Fruit fly (Drosophila melanogaster) whole organism, pupa: Measurements from ENCODE around the gene baf.
"Not testable (repeated sequence)": the region's sequence is repeated elsewhere in the genome, so short reads cannot be mapped to it uniquely, and the experiment has no call there.

Experiments
- CG10348 ChIP-seq: fragments of 200-800 bp; sonication (Bioruptor generic); IDR thresholded peaks from 2 replicates; pipeline ENCODE4 v1.3.6; 2022; ENCODE audit warnings: missing biosample characterization, missing genetic modification characterization
- CG12605 ChIP-seq: fragments of 200-800 bp; sonication (Bioruptor generic); IDR thresholded peaks from 2 replicates; pipeline ENCODE4 v1.3.6; 2022; ENCODE audit warnings: missing biosample characterization, missing genetic modification characterization
- CG13204 ChIP-seq: fragments of 200-800 bp; sonication (Bioruptor generic); optimal IDR thresholded peaks from 2 replicates; lab custom pipeline; 2018; ENCODE audit warnings: missing biosample characterization, mild to moderate bottlenecking, missing genetic modification characterization, moderate library complexity
- CG14655 ChIP-seq: fragments of 200-800 bp; sonication (Bioruptor generic); optimal IDR thresholded peaks from 3 replicates; lab custom pipeline; 2017; ENCODE audit warnings: mild to moderate bottlenecking, missing biosample characterization, missing genetic modification reagents, missing genetic modification characterization
- CG15710 ChIP-seq: fragments of 200-800 bp; sonication (Bioruptor generic); optimal IDR thresholded peaks from 2 replicates; lab custom pipeline; 2018; ENCODE audit warnings: missing biosample characterization, mild to moderate bottlenecking, missing genetic modification characterization, moderate library complexity
- CG17806 ChIP-seq: fragments of 200-800 bp; sonication (Bioruptor generic); optimal IDR thresholded peaks from 2 replicates; lab custom pipeline; 2018; ENCODE audit warnings: missing biosample characterization, mild to moderate bottlenecking, missing genetic modification characterization, moderate library complexity
- CG32121 ChIP-seq: fragments of 200-800 bp; sonication (Bioruptor generic); IDR thresholded peaks from 2 replicates; pipeline ENCODE4 v1.3.6; 2022; ENCODE audit warnings: missing biosample characterization, missing genetic modification characterization
- CG34367 ChIP-seq: fragments of 200-800 bp; sonication (Bioruptor generic); optimal IDR thresholded peaks from 2 replicates; lab custom pipeline; 2018; ENCODE audit warnings: missing biosample characterization, mild to moderate bottlenecking, missing genetic modification characterization
- CG4496 ChIP-seq: fragments of 200-800 bp; sonication (Bioruptor generic); IDR thresholded peaks from 3 replicates; pipeline ENCODE4 v1.3.6; 2022; ENCODE audit warnings: missing biosample characterization, missing genetic modification characterization
- CG8159 ChIP-seq: fragments of 200-800 bp; sonication (Bioruptor generic); optimal IDR thresholded peaks from 3 replicates; lab custom pipeline; 2018; ENCODE audit warnings: missing biosample characterization, mild to moderate bottlenecking, missing genetic modification characterization, moderate library complexity
- CG8301 ChIP-seq: fragments of 200-800 bp; sonication (Bioruptor generic); optimal IDR thresholded peaks from 2 replicates; lab custom pipeline; 2018; ENCODE audit warnings: missing biosample characterization, mild to moderate bottlenecking, missing genetic modification characterization
- CG9948 ChIP-seq: fragments of 200-800 bp; sonication (Bioruptor generic); optimal IDR thresholded peaks from 2 replicates; lab custom pipeline; 2018; ENCODE audit warnings: missing biosample characterization, mild to moderate bottlenecking, missing genetic modification characterization, moderate library complexity
- D1 ChIP-seq: fragments of 200-800 bp; sonication (Bioruptor generic); optimal IDR thresholded peaks from 2 replicates; lab custom pipeline; 2018; ENCODE audit warnings: missing biosample characterization, mild to moderate bottlenecking, missing genetic modification characterization, moderate library complexity
- EcR ChIP-seq: fragments of 200-800 bp; sonication (Bioruptor generic); optimal IDR thresholded peaks from 3 replicates; lab custom pipeline; 2019; ENCODE audit warnings: missing biosample characterization, missing genetic modification characterization, mild to moderate bottlenecking, moderate library complexity, missing genetic modification reagents
- Ets98B ChIP-seq: fragments of 200-800 bp; sonication (Bioruptor generic); IDR thresholded peaks from 2 replicates; pipeline ENCODE4 v1.3.6; 2022; ENCODE audit warnings: missing biosample characterization, missing genetic modification characterization
- Pif1A ChIP-seq: fragments of 200-800 bp; sonication (Bioruptor generic); optimal IDR thresholded peaks from 3 replicates; lab custom pipeline; 2016; ENCODE audit warnings: missing biosample characterization, missing genetic modification characterization
- Pif1B ChIP-seq: fragments of 200-800 bp; sonication (Bioruptor generic); optimal IDR thresholded peaks from 3 replicates; lab custom pipeline; 2016; ENCODE audit warnings: missing biosample characterization, missing genetic modification characterization
- Snoo ChIP-seq: fragments of 200-800 bp; sonication (Bioruptor generic); optimal IDR thresholded peaks from 3 replicates; lab custom pipeline; 2017; ENCODE audit warnings: missing biosample characterization, mild to moderate bottlenecking, missing genetic modification characterization, inconsistent platforms
- fd96Ca ChIP-seq: fragments of 200-800 bp; sonication (Bioruptor generic); IDR thresholded peaks from 3 replicates; pipeline ENCODE4 v1.3.6; 2022; ENCODE audit warnings: missing biosample characterization, missing genetic modification characterization
- gl ChIP-seq: fragments of 200-800 bp; sonication (Bioruptor generic); optimal IDR thresholded peaks from 2 replicates; lab custom pipeline; 2018; ENCODE audit warnings: missing biosample characterization, mild to moderate bottlenecking, missing genetic modification characterization
- rn ChIP-seq: fragments of 200-800 bp; sonication (Bioruptor generic); IDR thresholded peaks from 2 replicates; pipeline ENCODE4 v1.3.6; 2022; ENCODE audit warnings: missing biosample characterization, missing genetic modification characterization

The baf gene

dm6 chr2L:8029160-8029852 is at the start of gene baf:
TSS of gene baf (plus strand) at chr2L:8029462.
- TF ChIP-seq CG8159 (tag; lab: Kevin White, UChicago) (no peak), CG34367 (tag; lab: Kevin White, UChicago) (no peak), CG10348 (GFP tag; lab: Robert Waterston, UW) (no peak), fd96Ca (no peak), CG15710 (tag; lab: Kevin White, UChicago) (no peak), gl (no peak), CG12605 (GFP tag; lab: Robert Waterston, UW) (no peak), Pif1A (GFP tag; lab: Kevin White, UChicago) (no peak), Pif1B (no peak), Snoo (tag; lab: Kevin White, UChicago) (no peak), rn (GFP tag; lab: Robert Waterston, UW) (no peak), CG32121 (GFP tag; lab: Robert Waterston, UW) (no peak)

- not testable (repeated sequence) for TF ChIP-seq CG12605 (GFP tag; lab: Robert Waterston, UW); CG10348 (GFP tag; lab: Robert Waterston, UW); CG15710 (tag; lab: Kevin White, UChicago)
- TF ChIP-seq, all 21 proteins: peak for 0; not testable (repeated sequence) for 21
Observed at dm6 chr2L:7983646-7984045, 45.6 kb upstream of the baf start, which contains the start of gene CG7231. TSS of gene CG7231 (plus strand) at chr2L:7983946.

dm6 chr2L:7984059-7984800 is 45.0 kb upstream of the baf start, which contains the start of gene Snoo:
TSS of gene Snoo (minus strand) at chr2L:7984196.
- peak; percentile 80 for TF ChIP-seq CG12605 (GFP tag; lab: Robert Waterston, UW)
- peak; percentile 22; the same call in 1 of the 3 replicates for TF ChIP-seq CG4496 (GFP tag; lab: Robert Waterston, UW)
- no peak for TF ChIP-seq Pif1B
- TF ChIP-seq CG32121 (GFP tag; lab: Robert Waterston, UW) = no peak
- no peak for TF ChIP-seq CG14655 (GFP tag; lab: Kevin White, UChicago)
- TF ChIP-seq fd96Ca = 0 out of 3 replicates have a peak, but pooled peaks have one; percentile 20
- TF ChIP-seq CG10348 (GFP tag; lab: Robert Waterston, UW) = no peak
- peak; percentile 3 for TF ChIP-seq CG13204 (GFP tag; lab: Kevin White, UChicago)
- no peak for TF ChIP-seq rn (GFP tag; lab: Robert Waterston, UW)
- TF ChIP-seq CG17806 (tag; lab: Kevin White, UChicago) = no peak
- TF ChIP-seq CG9948 = no peak
- no peak for TF ChIP-seq CG15710 (tag; lab: Kevin White, UChicago)
- no peak for TF ChIP-seq gl
- TF ChIP-seq Ets98B = peak; percentile 30; the same call in 1 of the 2 replicates
- TF ChIP-seq D1 (tag; lab: Kevin White, UChicago) = no peak
- TF ChIP-seq CG8159 (tag; lab: Kevin White, UChicago) = no peak
- no peak for TF ChIP-seq Pif1A (GFP tag; lab: Kevin White, UChicago)
- TF ChIP-seq EcR (GFP tag; lab: Kevin White, UChicago) = no peak
- TF ChIP-seq CG8301 (tag; lab: Kevin White, UChicago) = no peak

DNA sequence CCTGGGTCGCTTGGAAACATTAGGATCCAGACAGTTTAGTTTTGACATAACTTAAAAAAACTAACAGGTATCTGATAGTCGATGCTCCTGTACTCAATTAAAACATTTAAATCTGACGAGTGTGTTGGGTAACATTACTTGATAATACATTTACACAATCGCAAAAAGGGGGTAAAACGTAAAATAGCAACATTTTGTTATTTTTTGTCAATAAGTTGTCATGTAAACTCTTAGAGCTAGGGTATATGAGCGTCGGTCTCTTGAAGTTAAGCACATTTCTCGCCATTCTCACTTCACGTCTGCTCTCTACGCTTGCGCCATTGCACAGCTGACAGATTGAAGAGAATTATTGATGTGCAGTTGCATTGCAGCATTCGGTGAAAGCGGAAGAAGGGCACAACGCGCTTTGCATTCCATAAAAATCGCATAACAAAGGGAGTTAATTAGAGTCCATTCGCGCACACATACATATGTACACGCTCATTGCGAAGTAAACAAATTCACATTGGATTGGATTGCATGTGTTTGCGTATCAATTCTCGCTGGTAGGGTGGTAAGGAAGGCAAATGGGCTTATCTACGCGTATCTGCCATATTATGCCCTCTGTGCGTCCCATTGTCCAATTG is 44.3 kb upstream of the baf start:
- TF ChIP-seq CG8301 (tag; lab: Kevin White, UChicago) = peak; percentile 57
- TF ChIP-seq EcR (GFP tag; lab: Kevin White, UChicago) = peak; percentile 55
- TF ChIP-seq CG14655 (GFP tag; lab: Kevin White, UChicago) = peak; percentile 67
- TF ChIP-seq D1 (tag; lab: Kevin White, UChicago) = no peak
- TF ChIP-seq CG17806 (tag; lab: Kevin White, UChicago) = peak; percentile 30
- TF ChIP-seq Ets98B = peak; percentile 29; the same call in 1 of the 2 replicates
- peak; percentile 58; the same call in 1 of the 3 replicates for TF ChIP-seq fd96Ca
- TF ChIP-seq gl = no peak
- TF ChIP-seq CG9948 = peak; percentile 35
- TF ChIP-seq CG4496 (GFP tag; lab: Robert Waterston, UW) = peak; percentile 78; the same call in 2 of the 3 replicates
- TF ChIP-seq CG15710 (tag; lab: Kevin White, UChicago) = peak; percentile 30
- 0 out of 2 replicates have a peak, but pooled peaks have one; percentile 35 for TF ChIP-seq CG12605 (GFP tag; lab: Robert Waterston, UW)
- peak; percentile 4 for TF ChIP-seq CG13204 (GFP tag; lab: Kevin White, UChicago)
- no peak for TF ChIP-seq CG10348 (GFP tag; lab: Robert Waterston, UW)
- 0 out of 2 replicates have a peak, but pooled peaks have one; percentile 24 for TF ChIP-seq rn (GFP tag; lab: Robert Waterston, UW)
- no peak for TF ChIP-seq CG34367 (tag; lab: Kevin White, UChicago)
- peak; percentile 66 for TF ChIP-seq Pif1B
- peak; percentile 55 for TF ChIP-seq Snoo (tag; lab: Kevin White, UChicago)
- TF ChIP-seq Pif1A (GFP tag; lab: Kevin White, UChicago) = peak; percentile 68
- TF ChIP-seq CG32121 (GFP tag; lab: Robert Waterston, UW) = peak; percentile 56; the same call in 1 of the 2 replicates
- peak; percentile 62 for TF ChIP-seq CG8159 (tag; lab: Kevin White, UChicago)

DNA sequence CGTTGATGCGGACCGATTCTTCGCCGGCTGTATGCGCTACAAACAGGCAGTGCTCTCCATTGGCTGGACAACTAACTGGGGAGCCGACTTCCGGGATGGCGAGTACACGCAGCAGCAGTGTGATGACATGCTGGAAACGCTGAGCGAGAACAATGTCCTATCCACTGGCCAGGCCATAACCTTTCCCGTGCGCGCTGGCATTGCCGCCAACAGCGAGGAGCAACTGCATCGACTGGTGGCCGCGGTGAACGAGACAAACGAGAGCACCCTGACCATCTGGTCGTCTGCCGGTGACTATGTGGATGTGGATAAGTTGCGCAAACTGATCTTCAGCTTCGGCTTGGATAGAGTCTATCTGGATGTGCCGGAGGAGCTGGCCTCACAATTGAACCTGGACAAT is 43.1 kb upstream of the baf start:
- TF ChIP-seq rn (GFP tag; lab: Robert Waterston, UW) = no peak
- no peak for TF ChIP-seq Pif1A (GFP tag; lab: Kevin White, UChicago)
